Fruit fly (Drosophila melanogaster) whole organism, adult: ENCODE measurements around the gene Lcp65Aa.
"Not testable (repeated sequence)": the region's sequence is repeated elsewhere in the genome, so short reads cannot be mapped to it uniquely, and the experiment has no call there.

Experiments used
- CG11617 ChIP-seq: fragments of 200-800 bp; sonication (Bioruptor generic); optimal IDR thresholded peaks from 2 replicates; lab custom pipeline; 2017; ENCODE audit warnings: mild to moderate bottlenecking, missing biosample characterization, missing genetic modification reagents, missing genetic modification characterization
- CG12768 ChIP-seq: fragments of 200-800 bp; sonication (Bioruptor generic); optimal IDR thresholded peaks from 2 replicates; lab custom pipeline; 2017; ENCODE audit warnings: missing biosample characterization, missing genetic modification characterization, mild to moderate bottlenecking, moderate library complexity, missing genetic modification reagents
- CG14711 ChIP-seq: fragments of 200-800 bp; sonication (Bioruptor generic); optimal IDR thresholded peaks from 2 replicates; lab custom pipeline; 2018; ENCODE audit warnings: missing biosample characterization, mild to moderate bottlenecking, missing genetic modification characterization, moderate library complexity
- CG1620 ChIP-seq: fragments of 200-800 bp; sonication (Bioruptor generic); optimal IDR thresholded peaks from 2 replicates; lab custom pipeline; 2016; ENCODE audit warnings: missing biosample characterization, missing genetic modification characterization
- CG33017 ChIP-seq: fragments of 200-800 bp; sonication (Bioruptor generic); optimal IDR thresholded peaks from 2 replicates; lab custom pipeline; 2018; ENCODE audit warnings: missing biosample characterization, mild to moderate bottlenecking, missing genetic modification characterization, moderate library complexity
- CG5204 ChIP-seq: fragments of 200-800 bp; sonication (Bioruptor generic); optimal IDR thresholded peaks from 2 replicates; lab custom pipeline; 2016; ENCODE audit warnings: missing biosample characterization, missing genetic modification characterization
- CG7045 ChIP-seq: fragments of 200-800 bp; sonication (Bioruptor generic); optimal IDR thresholded peaks from 2 replicates; lab custom pipeline; 2017; ENCODE audit warnings: missing biosample characterization, mild to moderate bottlenecking, missing genetic modification characterization
- CG7101 ChIP-seq: fragments of 200-800 bp; sonication (Bioruptor generic); optimal IDR thresholded peaks from 2 replicates; lab custom pipeline; 2018; ENCODE audit warnings: missing biosample characterization, mild to moderate bottlenecking, missing genetic modification characterization, moderate library complexity
- Clk ChIP-seq: fragments of 200-800 bp; sonication (Bioruptor generic); optimal IDR thresholded peaks from 2 replicates; lab custom pipeline; 2017; ENCODE audit warnings: missing biosample characterization, missing genetic modification characterization
- Crg-1 ChIP-seq: fragments of 200-800 bp; sonication (Bioruptor generic); optimal IDR thresholded peaks from 2 replicates; lab custom pipeline; 2016; ENCODE audit warnings: missing biosample characterization, missing genetic modification characterization
- Hr96 ChIP-seq: fragments of 200-800 bp; sonication (Bioruptor generic); optimal IDR thresholded peaks from 2 replicates; lab custom pipeline; 2016; ENCODE audit warnings: missing biosample characterization, missing genetic modification characterization
- Mnt ChIP-seq: fragments of 200-800 bp; sonication (Bioruptor generic); optimal IDR thresholded peaks from 2 replicates; lab custom pipeline; 2016; ENCODE audit warnings: missing biosample characterization, mild to moderate bottlenecking, missing genetic modification characterization
- bab1 ChIP-seq: fragments of 200-800 bp; sonication (Bioruptor generic); optimal IDR thresholded peaks from 3 replicates; lab custom pipeline; 2019; ENCODE audit warnings: missing biosample characterization, mild to moderate bottlenecking, missing genetic modification characterization, moderate library complexity
- cic ChIP-seq: fragments of 200-800 bp; sonication (Bioruptor generic); optimal IDR thresholded peaks from 2 replicates; lab custom pipeline; 2017; ENCODE audit warnings: missing biosample characterization, mild to moderate bottlenecking, missing genetic modification characterization, moderate library complexity
- cnc ChIP-seq, 2 experiments: fragments of >200 bp; optimal IDR thresholded peaks; 2 replicates each; lab custom pipeline; 2017
- kay ChIP-seq: fragments of 200-800 bp; sonication (Bioruptor generic); peaks from one replicate; lab custom pipeline; 2016; ENCODE audit warnings: missing biosample characterization, missing genetic modification characterization, borderline replicate concordance
- ovo ChIP-seq: fragments of 200-800 bp; sonication (Bioruptor generic); optimal IDR thresholded peaks from 2 replicates; lab custom pipeline; 2016; ENCODE audit warnings: missing biosample characterization, missing genetic modification characterization
- pad ChIP-seq: fragments of 200-800 bp; sonication (Bioruptor generic); optimal IDR thresholded peaks from 3 replicates; lab custom pipeline; 2017; ENCODE audit warnings: missing biosample characterization, missing genetic modification characterization, mild to moderate bottlenecking, moderate library complexity, missing genetic modification reagents
- tj ChIP-seq: fragments of 200-800 bp; sonication (Bioruptor generic); optimal IDR thresholded peaks from 3 replicates; lab custom pipeline; 2017; ENCODE audit warnings: missing biosample characterization, mild to moderate bottlenecking, missing genetic modification characterization, moderate library complexity
- toe ChIP-seq: fragments of 200-800 bp; sonication (Bioruptor generic); optimal IDR thresholded peaks from 2 replicates; lab custom pipeline; 2016; ENCODE audit warnings: missing biosample characterization, missing genetic modification characterization

The Lcp65Aa gene

DNA sequence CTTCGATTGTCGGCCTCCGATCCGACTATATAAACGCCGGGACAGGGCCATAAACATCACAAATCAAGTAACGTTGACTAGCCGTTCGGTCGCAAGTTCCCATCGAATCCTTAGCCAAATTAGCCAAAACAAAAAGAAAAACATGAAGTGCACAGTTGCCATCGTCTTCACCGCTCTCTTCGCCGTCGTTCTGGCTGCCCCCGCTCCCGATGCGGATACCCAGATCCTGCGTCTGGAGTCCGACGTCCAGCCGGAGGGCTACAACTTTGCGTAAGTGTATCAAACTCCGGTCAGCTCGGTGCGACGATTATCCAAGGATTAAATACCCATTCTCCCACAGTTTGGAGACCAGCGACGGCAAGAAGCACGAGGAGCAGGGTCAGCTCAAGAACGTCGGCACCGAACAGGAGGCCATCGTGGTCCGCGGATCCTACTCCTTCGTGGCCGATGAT, 6.3 kb upstream of the Lcp65Aa start, which contains the start of gene Lcp65Ac:
Gene Lcp65Ac (plus strand): TSS at position 51 of the 452 bp plus-strand sequence.
- TF ChIP-seq pad (GFP tag; lab: Kevin White, UChicago) (no peak), Mnt (GFP tag; lab: Kevin White, UChicago) (no peak), cic (no peak), CG14711 (tag; lab: Kevin White, UChicago) (no peak), Hr96 (GFP tag; lab: Kevin White, UChicago) (no peak), CG33017 (no peak), CG5204 (GFP tag; lab: Kevin White, UChicago) (no peak)

dm6 chr3L:6146374-6146773, 4.7 kb upstream of the Lcp65Aa start, which contains the start of gene Lcp65Ab2:
Gene Lcp65Ab2, plus strand, starts transcription at chr3L:6146674.
- TF ChIP-seq kay; Crg-1 (GFP tag; lab: Kevin White, UChicago); ovo (GFP tag; lab: Kevin White, UChicago): not testable (repeated sequence)

DNA sequence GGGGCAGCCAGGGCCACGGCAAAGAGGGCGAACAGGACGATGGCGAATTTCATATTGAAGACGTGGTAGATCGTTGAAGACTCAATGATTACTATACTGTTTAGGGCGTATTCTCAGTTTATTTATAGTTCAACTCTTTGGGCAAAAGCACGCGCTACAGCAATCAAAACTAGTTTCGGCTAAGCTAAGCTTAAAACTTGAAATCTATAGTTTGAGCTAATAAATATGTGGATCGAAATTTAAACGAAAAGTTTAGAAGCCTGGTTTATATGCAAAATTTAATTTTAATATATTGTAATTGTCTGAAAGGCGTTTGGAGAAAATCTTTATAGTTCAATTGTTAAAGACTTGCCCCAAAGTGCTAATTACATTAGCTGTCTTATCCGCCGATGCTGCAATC, 3.2 kb upstream of the Lcp65Aa start, which contains the start of gene Cpr65Ax1:
Gene Cpr65Ax1 (minus strand): TSS at position 101 of the 400 bp plus-strand sequence.
- TF ChIP-seq CG14711 (tag; lab: Kevin White, UChicago); CG7101 (tag; lab: Kevin White, UChicago); cic: not testable (repeated sequence)

DNA sequence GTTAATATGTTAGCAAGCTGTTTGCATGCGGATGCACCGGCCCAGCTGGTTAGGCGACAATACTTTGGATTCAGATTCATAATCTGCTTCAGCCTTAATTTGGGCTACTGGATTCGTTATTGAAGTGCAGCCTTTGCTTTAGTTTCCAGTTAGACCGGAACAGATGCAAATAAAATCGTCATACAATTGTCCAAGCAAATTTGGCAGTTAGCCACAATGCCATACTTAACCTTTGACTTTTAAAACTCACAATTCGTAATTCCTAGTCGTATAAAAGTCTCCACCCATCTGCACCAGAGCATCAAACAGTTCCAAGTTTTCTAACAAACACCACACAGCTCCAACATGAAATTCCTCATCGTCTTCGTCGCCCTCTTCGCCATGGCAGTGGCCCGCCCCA, 1.9 kb upstream of the Lcp65Aa start, which contains the start of gene Lcp65Ab1:
Gene Lcp65Ab1 (plus strand): TSS at position 301 of the 400 bp plus-strand sequence.
- TF ChIP-seq CG11617, Mnt, bab1 (GFP tag; lab: Kevin White, UChicago): not testable (repeated sequence)

dm6 chr3L:6152531-6152930, 1.4 kb downstream of the Lcp65Aa start, which contains the start of gene Acp65Aa:
Gene Acp65Aa, minus strand, starts transcription at chr3L:6152745.
- TF ChIP-seq CG11617 (GFP tag; lab: Kevin White, UChicago), result no peak
- no peak for TF ChIP-seq CG7101 (tag; lab: Kevin White, UChicago)
- no peak for TF ChIP-seq cnc (optimal IDR thresholded peaks at IDR 0.05; lab: Kevin White, UChicago)
- TF ChIP-seq CG33017, result no peak
- no peak for TF ChIP-seq Clk (GFP tag; lab: Kevin White, UChicago)
- no peak for TF ChIP-seq pad (GFP tag; lab: Kevin White, UChicago)
- no peak for TF ChIP-seq cic
- TF ChIP-seq CG14711 (tag; lab: Kevin White, UChicago), result no peak
- TF ChIP-seq CG5204 (GFP tag; lab: Kevin White, UChicago), result no peak
- TF ChIP-seq Hr96 (GFP tag; lab: Kevin White, UChicago), result no peak
- TF ChIP-seq toe (GFP tag; lab: Kevin White, UChicago), result no peak
- TF ChIP-seq Crg-1 (GFP tag; lab: Kevin White, UChicago), result no peak
- no peak for TF ChIP-seq kay
- TF ChIP-seq CG12768, result no peak
- no peak for TF ChIP-seq tj (GFP tag; lab: Kevin White, UChicago)
- no peak for TF ChIP-seq bab1 (GFP tag; lab: Kevin White, UChicago)
- no peak for TF ChIP-seq CG7045 (GFP tag; lab: Kevin White, UChicago)
- TF ChIP-seq CG1620 (GFP tag; lab: Kevin White, UChicago), result no peak

- TF ChIP-seq kay (no peak), pad (GFP tag; lab: Kevin White, UChicago) (no peak)
These were observed 3.9 kb downstream of the Lcp65Aa start for dm6 chr3L:6154951-6155394.

dm6 chr3L:6157327-6158032, 6.4 kb downstream of the Lcp65Aa start, which contains the start of gene CG13297:
Gene CG13297, minus strand, starts transcription at chr3L:6157377.
- TF ChIP-seq CG7045 (GFP tag; lab: Kevin White, UChicago), result no peak
- no peak for TF ChIP-seq Clk (GFP tag; lab: Kevin White, UChicago)
- TF ChIP-seq CG14711 (tag; lab: Kevin White, UChicago), result no peak
- TF ChIP-seq pad (GFP tag; lab: Kevin White, UChicago), result no peak
- no peak for TF ChIP-seq CG12768

- TF ChIP-seq CG7101 (tag; lab: Kevin White, UChicago) (no peak), Crg-1 (GFP tag; lab: Kevin White, UChicago) (no peak), CG7045 (GFP tag; lab: Kevin White, UChicago) (no peak), bab1 (GFP tag; lab: Kevin White, UChicago) (no peak)
These were observed 7.4 kb downstream of the Lcp65Aa start, which contains the start of gene Cpr65Ay for dm6 chr3L:6158530-6158929. Gene Cpr65Ay, minus strand, starts transcription at chr3L:6158630.
